Fruit fly (Drosophila melanogaster) whole organism, embryonic: ENCODE data around the gene Smug.
A peak's percentile ranks its signal among the peaks of the same experiment; 100 is the strongest.

Experiments
- Abd-B ChIP-seq: fragments of 200-800 bp; sonication (Bioruptor generic); optimal IDR thresholded peaks from 2 replicates; lab custom pipeline; 2018; ENCODE audit warnings: missing biosample characterization, mild to moderate bottlenecking, missing genetic modification characterization, moderate library complexity
- Ada2b ChIP-seq: fragments of 200-800 bp; sonication (Bioruptor generic); IDR thresholded peaks from 2 replicates; pipeline ENCODE4 v1.3.6; 2022; ENCODE audit warnings: missing biosample characterization, missing genetic modification characterization
- Adf1 ChIP-seq: fragments of 200-800 bp; sonication (Bioruptor generic); IDR thresholded peaks from 2 replicates; pipeline ENCODE4 v1.3.6; 2022; ENCODE audit warnings: missing biosample characterization, missing genetic modification characterization
- Aef1 ChIP-seq: fragments of 200-800 bp; sonication (Bioruptor generic); IDR thresholded peaks from 3 replicates; pipeline ENCODE4 v1.3.6; 2022; ENCODE audit warnings: missing biosample characterization, missing genetic modification characterization
- B-H1 ChIP-seq: fragments of 200-800 bp; sonication (Bioruptor generic); IDR thresholded peaks from 3 replicates; pipeline ENCODE4 v1.3.6; 2022; ENCODE audit warnings: missing biosample characterization, missing genetic modification characterization
- B-H2 ChIP-seq: fragments of 200-800 bp; sonication (Bioruptor generic); optimal IDR thresholded peaks from 2 replicates; lab custom pipeline; 2018; ENCODE audit warnings: missing biosample characterization, mild to moderate bottlenecking, missing genetic modification characterization
- BEAF-32 ChIP-seq: fragments of 200-800 bp; sonication (Bioruptor generic); optimal IDR thresholded peaks from 3 replicates; lab custom pipeline; 2017; ENCODE audit warnings: missing biosample characterization, missing genetic modification characterization, mild to moderate bottlenecking, moderate library complexity, missing genetic modification reagents
- CG10267 ChIP-seq: fragments of 200-800 bp; sonication (Bioruptor generic); optimal IDR thresholded peaks from 2 replicates; lab custom pipeline; 2018; ENCODE audit warnings: missing biosample characterization, mild to moderate bottlenecking, missing genetic modification characterization, moderate library complexity
- CG10431 ChIP-seq: fragments of 200-800 bp; sonication (Bioruptor generic); optimal IDR thresholded peaks from 3 replicates; lab custom pipeline; 2018; ENCODE audit warnings: missing biosample characterization, mild to moderate bottlenecking, missing genetic modification characterization
- CG12071 ChIP-seq: fragments of 200-800 bp; sonication (Bioruptor generic); optimal IDR thresholded peaks from 3 replicates; lab custom pipeline; 2018; ENCODE audit warnings: missing biosample characterization, mild to moderate bottlenecking, missing genetic modification characterization
- CG15696 ChIP-seq: fragments of 200-800 bp; sonication (Bioruptor generic); optimal IDR thresholded peaks from 2 replicates; lab custom pipeline; 2019; ENCODE audit warnings: missing biosample characterization, mild to moderate bottlenecking, missing genetic modification characterization, moderate library complexity
- CG17829 ChIP-seq: fragments of 200-800 bp; optimal IDR thresholded peaks from 2 replicates; lab custom pipeline; 2019; ENCODE audit warnings: missing biosample characterization, mild to moderate bottlenecking, missing genetic modification characterization, moderate library complexity
- CG18599 ChIP-seq: fragments of 200-800 bp; sonication (Bioruptor generic); optimal IDR thresholded peaks from 3 replicates; lab custom pipeline; 2017; ENCODE audit warnings: missing biosample characterization, missing genetic modification characterization, mild to moderate bottlenecking, moderate library complexity, missing genetic modification reagents
- CG2875 ChIP-seq: fragments of 200-800 bp; sonication (Bioruptor generic); optimal IDR thresholded peaks from 2 replicates; lab custom pipeline; 2017; ENCODE audit warnings: missing biosample characterization, mild to moderate bottlenecking, missing genetic modification characterization, missing genetic modification reagents
- CG30431 ChIP-seq: fragments of 200-800 bp; sonication (Bioruptor generic); optimal IDR thresholded peaks from 2 replicates; lab custom pipeline; 2017; ENCODE audit warnings: missing biosample characterization, missing genetic modification characterization
- CG3407 ChIP-seq: fragments of 200-800 bp; sonication (Bioruptor generic); optimal IDR thresholded peaks from 2 replicates; lab custom pipeline; 2018; ENCODE audit warnings: missing biosample characterization, mild to moderate bottlenecking, missing genetic modification characterization
- CG4617 ChIP-seq: fragments of 200-800 bp; sonication (Bioruptor generic); optimal IDR thresholded peaks from 3 replicates; lab custom pipeline; 2016; ENCODE audit warnings: missing biosample characterization, missing genetic modification characterization, borderline replicate concordance
- CG5180 ChIP-seq: fragments of 200-800 bp; sonication (Bioruptor generic); optimal IDR thresholded peaks from 3 replicates; lab custom pipeline; 2017; ENCODE audit warnings: missing biosample characterization, missing genetic modification characterization, mild to moderate bottlenecking, moderate library complexity, missing genetic modification reagents
- CG6272 ChIP-seq: fragments of 200-800 bp; sonication (Bioruptor generic); IDR thresholded peaks from 2 replicates; pipeline ENCODE4 v1.3.6; 2022; ENCODE audit warnings: missing biosample characterization, missing genetic modification characterization
- CG6791 ChIP-seq: fragments of 200-800 bp; sonication (Bioruptor generic); IDR thresholded peaks from 3 replicates; pipeline ENCODE4 v1.3.6; 2022; ENCODE audit warnings: missing biosample characterization, missing genetic modification characterization; ENCODE audit not compliant: partially characterized antibody
- CG9727 ChIP-seq: fragments of 200-800 bp; sonication (Bioruptor generic); optimal IDR thresholded peaks from 3 replicates; lab custom pipeline; 2017; ENCODE audit warnings: missing biosample characterization, mild to moderate bottlenecking, missing genetic modification characterization
- Chrac-16 ChIP-seq: fragments of 200-800 bp; sonication (Bioruptor generic); optimal IDR thresholded peaks from 3 replicates; lab custom pipeline; 2016; ENCODE audit warnings: missing biosample characterization, missing genetic modification characterization
- CkIIα-i1 ChIP-seq: fragments of 200-800 bp; sonication (Bioruptor generic); IDR thresholded peaks from 2 replicates; pipeline ENCODE4 v1.3.6; 2022; ENCODE audit warnings: missing biosample characterization, missing genetic modification characterization
- D19A ChIP-seq: fragments of 200-800 bp; optimal IDR thresholded peaks from 3 replicates; lab custom pipeline; 2019; ENCODE audit warnings: missing biosample characterization, mild to moderate bottlenecking, missing genetic modification characterization, moderate library complexity
- Dek ChIP-seq: fragments of 200-800 bp; sonication (Bioruptor generic); optimal IDR thresholded peaks from 3 replicates; lab custom pipeline; 2019; ENCODE audit warnings: missing biosample characterization, mild to moderate bottlenecking, missing genetic modification characterization, moderate library complexity
- Ets97D ChIP-seq: fragments of 200-800 bp; sonication (Bioruptor generic); optimal IDR thresholded peaks from 3 replicates; lab custom pipeline; 2016; ENCODE audit warnings: missing biosample characterization, missing genetic modification characterization
- Fer3 ChIP-seq: fragments of 200-800 bp; sonication (Bioruptor generic); optimal IDR thresholded peaks from 2 replicates; lab custom pipeline; 2018; ENCODE audit warnings: missing biosample characterization, mild to moderate bottlenecking, missing genetic modification characterization, moderate library complexity
- H2.0 ChIP-seq: fragments of 200-800 bp; sonication (Bioruptor generic); IDR thresholded peaks from 2 replicates; pipeline ENCODE4 v1.3.6; 2022; ENCODE audit warnings: missing biosample characterization, missing genetic modification characterization
- HLH3B ChIP-seq: fragments of 200-800 bp; sonication (Bioruptor generic); IDR thresholded peaks from 2 replicates; pipeline ENCODE4 v1.3.6; 2022; ENCODE audit warnings: missing biosample characterization, missing genetic modification characterization
- HLH4C ChIP-seq: fragments of 200-800 bp; sonication (Bioruptor generic); IDR thresholded peaks from 3 replicates; pipeline ENCODE4 v1.3.6; 2022; ENCODE audit warnings: missing biosample characterization, missing genetic modification characterization; ENCODE audit not compliant: partially characterized antibody
- HmgD ChIP-seq: fragments of 200-800 bp; sonication (Bioruptor generic); optimal IDR thresholded peaks from 3 replicates; lab custom pipeline; 2016; ENCODE audit warnings: missing biosample characterization, missing genetic modification characterization
- NfI ChIP-seq: fragments of 200-800 bp; sonication (Bioruptor generic); optimal IDR thresholded peaks from 3 replicates; lab custom pipeline; 2018; ENCODE audit warnings: missing biosample characterization, mild to moderate bottlenecking, missing genetic modification characterization, moderate library complexity
- Opbp ChIP-seq: fragments of 200-800 bp; sonication (Bioruptor generic); IDR thresholded peaks from 3 replicates; pipeline ENCODE4 v1.3.6; 2022; ENCODE audit warnings: missing biosample characterization, missing genetic modification characterization; ENCODE audit not compliant: partially characterized antibody
- Rfx ChIP-seq: fragments of 200-800 bp; sonication (Bioruptor generic); IDR thresholded peaks from 2 replicates; pipeline ENCODE4 v1.3.6; 2022; ENCODE audit warnings: missing biosample characterization, missing genetic modification characterization
- Spps ChIP-seq: fragments of 200-800 bp; sonication (Bioruptor generic); optimal IDR thresholded peaks from 2 replicates; lab custom pipeline; 2018; ENCODE audit warnings: missing biosample characterization, mild to moderate bottlenecking, missing genetic modification characterization
- abd-A ChIP-seq: fragments of 200-800 bp; sonication (Bioruptor generic); optimal IDR thresholded peaks from 3 replicates; lab custom pipeline; 2019; ENCODE audit warnings: missing biosample characterization, mild to moderate bottlenecking, missing genetic modification characterization, moderate library complexity
- cad ChIP-seq: fragments of >200 bp; optimal IDR thresholded peaks from 2 replicates; lab custom pipeline; 2017; ENCODE audit warnings: missing biosample characterization, missing genetic modification characterization
- chif ChIP-seq, 2 experiments: fragments of 200-800 bp; sonication (Bioruptor generic); optimal IDR thresholded peaks; 3 replicates each; lab custom pipeline; 2016; ENCODE audit warnings: missing biosample characterization in 2 of 2, missing genetic modification characterization in 2 of 2
- chm ChIP-seq: fragments of 200-800 bp; sonication (Bioruptor generic); IDR thresholded peaks from 2 replicates; pipeline ENCODE4 v1.3.6; 2022; ENCODE audit warnings: missing biosample characterization, missing genetic modification characterization
- eyg ChIP-seq: fragments of 200-800 bp; sonication (Bioruptor generic); optimal IDR thresholded peaks from 3 replicates; lab custom pipeline; 2016; ENCODE audit warnings: missing biosample characterization, missing genetic modification characterization
- ftz-f1 ChIP-seq: fragments of 200-800 bp; sonication (Bioruptor generic); optimal IDR thresholded peaks from 2 replicates; lab custom pipeline; 2016; ENCODE audit warnings: missing biosample characterization, missing genetic modification characterization
- jing ChIP-seq: fragments of 200-800 bp; sonication (Bioruptor generic); optimal IDR thresholded peaks from 2 replicates; lab custom pipeline; 2018; ENCODE audit warnings: missing biosample characterization, mild to moderate bottlenecking, missing genetic modification characterization
- lmd ChIP-seq: fragments of 200-800 bp; sonication (Bioruptor generic); IDR thresholded peaks from 2 replicates; pipeline ENCODE4 v1.3.6; 2022; ENCODE audit warnings: missing biosample characterization, missing genetic modification characterization
- mam ChIP-seq: fragments of 200-800 bp; sonication (Bioruptor generic); optimal IDR thresholded peaks from 3 replicates; lab custom pipeline; 2016; ENCODE audit warnings: missing biosample characterization, missing genetic modification characterization
- pros ChIP-seq: fragments of 200-800 bp; sonication (Bioruptor generic); optimal IDR thresholded peaks from 3 replicates; lab custom pipeline; 2019; ENCODE audit warnings: missing biosample characterization, mild to moderate bottlenecking, missing genetic modification characterization, moderate library complexity
- pzg ChIP-seq: fragments of 200-800 bp; sonication (Bioruptor generic); optimal IDR thresholded peaks from 3 replicates; lab custom pipeline; 2018; ENCODE audit warnings: missing biosample characterization, mild to moderate bottlenecking, missing genetic modification characterization, moderate library complexity
- sob ChIP-seq: fragments of 200-800 bp; sonication (Bioruptor generic); IDR thresholded peaks from 2 replicates; pipeline ENCODE4 v1.3.6; 2022; ENCODE audit warnings: missing biosample characterization, missing genetic modification characterization
- ssp ChIP-seq: fragments of 200-800 bp; sonication (Bioruptor generic); IDR thresholded peaks from 2 replicates; pipeline ENCODE4 v1.3.6; 2022; ENCODE audit warnings: missing biosample characterization, missing genetic modification characterization
- vvl ChIP-seq: fragments of 200-800 bp; sonication (Bioruptor generic); IDR thresholded peaks from 2 replicates; pipeline ENCODE4 v1.3.6; 2022; ENCODE audit warnings: missing biosample characterization, missing genetic modification characterization

Gene Smug

dm6 chr3R:17151376-17152026, 1.1 kb downstream of the Smug start, which contains the start of gene CG5292 (continued):
- TF ChIP-seq lmd (GFP tag; lab: Robert Waterston, UW) (peak; percentile 42; the same call in 1 of the 2 replicates), cad (GFP tag; lab: Kevin White, UChicago) (no peak), H2.0 (peak; percentile 26; the same call in 1 of the 2 replicates), CG9727 (GFP tag; lab: Kevin White, UChicago) (peak; percentile 43), B-H2 (peak; percentile 57), CG15696 (peak; percentile 36), ftz-f1 (GFP tag; lab: Kevin White, UChicago) (peak; percentile 68), CG17829 (tag; lab: Kevin White, UChicago) (peak; percentile 67), CG10431 (GFP tag; lab: Kevin White, UChicago) (peak; percentile 36), abd-A (tag; lab: Kevin White, UChicago) (no peak), vvl (GFP tag; lab: Robert Waterston, UW) (peak; percentile 81), CG18599 (GFP tag; lab: Kevin White, UChicago) (peak; percentile 59), Opbp (peak; percentile 73), HmgD (GFP tag; lab: Kevin White, UChicago) (no peak), Ada2b (GFP tag; lab: Robert Waterston, UW) (peak; percentile 52), CG10267 (peak; percentile 85), CG3407 (GFP tag; lab: Kevin White, UChicago) (no peak), CkIIα-i1 (GFP tag; lab: Robert Waterston, UW) (no peak), Chrac-16 (peak; percentile 32), jing (no peak), pros (GFP tag; lab: Kevin White, UChicago) (no peak), pzg (GFP tag; lab: Kevin White, UChicago) (peak; percentile 65), sob (GFP tag; lab: Robert Waterston, UW) (peak; percentile 83), Aef1 (GFP tag; lab: Robert Waterston, UW) (peak; percentile 56), D19A (no peak), Dek (tag; lab: Kevin White, UChicago) (peak; percentile 57), Adf1 (GFP tag; lab: Robert Waterston, UW) (peak; percentile 35; the same call in 1 of the 2 replicates), Spps (tag; lab: Kevin White, UChicago) (no peak), HLH3B (GFP tag; lab: Robert Waterston, UW) (peak; percentile 51), CG12071 (GFP tag; lab: Kevin White, UChicago) (no peak), CG5180 (GFP tag; lab: Kevin White, UChicago) (no peak), CG4617 (GFP tag; lab: Kevin White, UChicago) (peak; percentile 59), eyg (GFP tag; lab: Kevin White, UChicago) (peak; percentile 41), Abd-B (GFP tag; lab: Kevin White, UChicago) (no peak), CG6791 (GFP tag; lab: Robert Waterston, UW) (peak; percentile 77; the same call in 2 of the 3 replicates), CG2875 (peak; percentile 45), Fer3 (tag; lab: Kevin White, UChicago) (peak; percentile 34), CG30431 (GFP tag; lab: Kevin White, UChicago) (no peak), HLH4C (GFP tag; lab: Robert Waterston, UW) (peak; percentile 23; the same call in 1 of the 3 replicates), chm (GFP tag; lab: Robert Waterston, UW) (0 out of 2 replicates have a peak, but pooled peaks have one; percentile 8), mam (GFP tag; lab: Kevin White, UChicago) (peak; percentile 47), ssp (GFP tag; lab: Robert Waterston, UW) (0 out of 2 replicates have a peak, but pooled peaks have one; percentile 22), chif (GFP tag; optimal IDR thresholded peaks at IDR 0.05; lab: Kevin White, UChicago) (no peak), B-H1 (GFP tag; lab: Robert Waterston, UW) (peak; percentile 45; the same call in 1 of the 3 replicates), BEAF-32 (peak; percentile 50), Rfx (peak; percentile 79), CG6272 (GFP tag; lab: Robert Waterston, UW) (no peak), NfI (peak; percentile 55), Ets97D (peak; percentile 49)
